Fruit fly (Drosophila melanogaster) whole organism, wandering third instar larva: ENCODE results near the gene Hyls1.

Experiments
- Abd-B ChIP-seq: fragments of >200 bp; optimal IDR thresholded peaks from 2 replicates; lab custom pipeline; 2017; ENCODE audit warnings: missing biosample characterization, missing genetic modification characterization
- CG9705 ChIP-seq: fragments of 200-800 bp; sonication (Bioruptor generic); optimal IDR thresholded peaks from 2 replicates; lab custom pipeline; 2018; ENCODE audit warnings: missing biosample characterization, mild to moderate bottlenecking, missing genetic modification characterization
- Dfd ChIP-seq: fragments of >200 bp; optimal IDR thresholded peaks from 2 replicates; lab custom pipeline; 2017; ENCODE audit warnings: missing biosample characterization, missing genetic modification characterization
- Mio ChIP-seq: sonication (Bioruptor generic); optimal IDR thresholded peaks from 2 replicates; lab custom pipeline; 2016; ENCODE audit warnings: missing biosample characterization, missing genetic modification characterization
- Myc ChIP-seq: fragments of >200 bp; optimal IDR thresholded peaks from 2 replicates; lab custom pipeline; 2017
- N ChIP-seq: fragments of >200 bp; optimal IDR thresholded peaks from 2 replicates; lab custom pipeline; 2018; ENCODE audit warnings: missing biosample characterization, missing external identifiers, missing genetic modification characterization
- Rel ChIP-seq, 2 experiments: fragments of 200-800 bp; sonication (Bioruptor generic) in 1 of 2; optimal IDR thresholded peaks; 2 replicates in 1 of 2; 3 replicates in 1 of 2; lab custom pipeline; 2016 to 2019; ENCODE audit warnings: mild to moderate bottlenecking in 2 of 2, missing biosample characterization in 2 of 2, missing genetic modification characterization in 2 of 2, moderate library complexity in 1 of 2
- Vsx2 ChIP-seq: fragments of 200-300, 225-300 bp; sonication (Bioruptor generic); optimal IDR thresholded peaks from 2 replicates; lab custom pipeline; 2018; ENCODE audit warnings: missing biosample characterization, missing genetic modification characterization; ENCODE audit not compliant: partially characterized antibody
- br ChIP-seq: fragments of 200-800 bp; sonication (Bioruptor generic); optimal IDR thresholded peaks from 2 replicates; lab custom pipeline; 2016; ENCODE audit warnings: missing biosample characterization, missing genetic modification characterization
- h ChIP-seq: fragments of 200-800 bp; sonication (Bioruptor generic); optimal IDR thresholded peaks from 3 replicates; lab custom pipeline; 2016; ENCODE audit warnings: missing biosample characterization, mild to moderate bottlenecking, missing genetic modification characterization
- pan ChIP-seq: fragments of >200 bp; optimal IDR thresholded peaks from 2 replicates; lab custom pipeline; 2017
- psq ChIP-seq: fragments of 200-800 bp; sonication (Bioruptor generic); optimal IDR thresholded peaks from 3 replicates; lab custom pipeline; 2017; ENCODE audit warnings: missing biosample characterization, mild to moderate bottlenecking, missing genetic modification characterization, moderate library complexity

DNA sequence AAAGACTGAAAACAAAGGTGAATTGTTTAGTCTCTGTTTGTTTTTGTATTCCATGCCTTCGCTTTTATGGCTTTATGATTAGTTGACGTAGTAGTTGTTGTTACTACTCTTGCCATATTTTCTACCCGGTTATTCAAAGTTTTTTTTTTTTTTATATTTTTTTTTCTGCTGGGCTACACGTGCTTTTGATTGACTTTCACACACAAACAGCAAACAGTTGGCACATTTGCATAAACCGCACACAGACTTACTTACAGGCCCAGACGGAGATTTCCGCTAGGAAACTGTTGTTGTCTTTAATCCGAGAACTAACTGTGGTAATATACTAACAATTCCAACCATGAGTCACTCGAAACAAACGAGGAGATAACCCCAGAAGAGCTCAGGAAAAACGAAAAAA, 36.6 kb downstream of the Hyls1 start:
- TF ChIP-seq Vsx2 (GFP tag; lab: Kevin White, UChicago) = no peak
- TF ChIP-seq h (GFP tag; lab: Kevin White, UChicago) = no peak
- no peak for TF ChIP-seq br (GFP tag; lab: Kevin White, UChicago)
- TF ChIP-seq N (GFP tag; lab: Kevin White, UChicago) = no peak
- no peak for TF ChIP-seq Rel (GFP tag; optimal IDR thresholded peaks at IDR 0.05; lab: Kevin White, UChicago)
- TF ChIP-seq Rel (tag; optimal IDR thresholded peaks at IDR 0.05; lab: Kevin White, UChicago) = no peak
- TF ChIP-seq Dfd = no peak
- TF ChIP-seq Abd-B = no peak
- TF ChIP-seq psq (GFP tag; lab: Kevin White, UChicago) = no peak
- TF ChIP-seq Mio = no peak
- no peak for TF ChIP-seq pan (lab: Kevin White, UChicago)
- no peak for TF ChIP-seq Myc (lab: Kevin White, UChicago)
- TF ChIP-seq CG9705 = no peak
